Worm (Caenorhabditis elegans) whole organism, L1 larva: ENCODE results near the gene srj-53.
A peak's percentile ranks its signal among the peaks of the same experiment; 100 is the strongest.

Experiments
- C04F5.9 ChIP-seq: sonication (generic microtip); optimal IDR thresholded peaks from 2 replicates; lab custom pipeline; 2016; ENCODE audit warnings: missing genetic modification characterization, missing compliant biosample characterization
- C16A3.4 ChIP-seq: fragments of 150-350 bp; optimal IDR thresholded peaks from 2 replicates; lab custom pipeline; 2014; ENCODE audit warnings: missing biosample characterization, missing genetic modification characterization
- F16B12.6 ChIP-seq: fragments of 150-350 bp; optimal IDR thresholded peaks from 2 replicates; lab custom pipeline; 2014; ENCODE audit warnings: missing biosample characterization, missing genetic modification characterization
- alr-1 ChIP-seq: fragments of 200-800 bp; sonication (Bioruptor generic); optimal IDR thresholded peaks from 2 replicates; lab custom pipeline; 2018; ENCODE audit warnings: borderline replicate concordance, mild to moderate bottlenecking, missing genetic modification characterization, missing compliant biosample characterization
- ama-1 ChIP-seq: fragments of 150-350 bp; optimal IDR thresholded peaks from 2 replicates; lab custom pipeline; 2014
- blmp-1 ChIP-seq: fragments of 150-350 bp; optimal IDR thresholded peaks from 2 replicates; lab custom pipeline; 2014; ENCODE audit warnings: missing biosample characterization, missing genetic modification characterization
- ceh-88 ChIP-seq: fragments of 200-800 bp; sonication (Bioruptor generic); IDR thresholded peaks from 2 replicates; pipeline ENCODE4 v1.3.6; 2022; ENCODE audit warnings: missing genetic modification characterization, missing compliant biosample characterization
- dpl-1 ChIP-seq, 3 experiments: fragments of 150-350 bp in 2 of 3; sonication (generic microtip) in 1 of 3; optimal IDR thresholded peaks; 2 replicates each; lab custom pipeline; 2014 to 2017; ENCODE audit warnings: missing biosample characterization in 3 of 3, missing genetic modification characterization in 3 of 3, missing genetic modification reagents in 3 of 3
- efl-1 ChIP-seq, 4 experiments: fragments of 150-350 bp; optimal IDR thresholded peaks in 3 of 4; peaks in 1 of 4; 1 replicate in 1 of 4; 2 replicates in 3 of 4; lab custom pipeline; 2014; ENCODE audit warnings: missing biosample characterization in 2 of 4, missing genetic modification characterization in 2 of 4, missing genetic modification reagents in 2 of 4
- egl-27 ChIP-seq, 2 experiments: fragments of 150-350 bp in 1 of 2; sonication (generic microtip); optimal IDR thresholded peaks; 3 replicates each; lab custom pipeline; 2017 to 2018; ENCODE audit warnings: missing biosample characterization in 2 of 2, missing genetic modification characterization in 2 of 2, missing genetic modification reagents in 2 of 2
- elt-2 ChIP-seq: sonication (generic microtip); optimal IDR thresholded peaks from 2 replicates; lab custom pipeline; 2016; ENCODE audit warnings: missing genetic modification characterization, mild to moderate bottlenecking, inconsistent platforms, missing compliant biosample characterization, missing genetic modification reagents
- elt-3 ChIP-seq, 6 experiments: fragments of 150-350 bp in 1 of 6; sonication (generic microtip); optimal IDR thresholded peaks; 2 replicates each; lab custom pipeline; 2017 to 2018; ENCODE audit warnings: missing biosample characterization in 6 of 6, missing genetic modification characterization in 6 of 6, inconsistent platforms in 1 of 6
- ets-5 ChIP-seq: fragments of 200-800 bp; sonication (Bioruptor generic); IDR thresholded peaks from 2 replicates; pipeline ENCODE4 v1.3.6; 2022; ENCODE audit warnings: missing genetic modification characterization, missing compliant biosample characterization
- fkh-4 ChIP-seq: sonication (generic microtip); optimal IDR thresholded peaks from 2 replicates; lab custom pipeline; 2016; ENCODE audit warnings: missing compliant biosample characterization, missing genetic modification characterization, borderline replicate concordance
- fos-1 ChIP-seq: fragments of 150-350 bp; optimal IDR thresholded peaks from 2 replicates; lab custom pipeline; 2014; ENCODE audit warnings: missing biosample characterization, missing genetic modification characterization
- grh-1 ChIP-seq: fragments of 200-800 bp; sonication (Bioruptor generic); IDR thresholded peaks from 2 replicates; pipeline ENCODE4 v1.3.6; 2022; ENCODE audit warnings: missing genetic modification reagents, missing genetic modification characterization, missing compliant biosample characterization
- irx-1 ChIP-seq: sonication (generic microtip); optimal IDR thresholded peaks from 2 replicates; lab custom pipeline; 2016; ENCODE audit warnings: missing genetic modification characterization, missing compliant biosample characterization
- lin-14 ChIP-seq: fragments of 200-800 bp; sonication (Bioruptor generic); optimal IDR thresholded peaks from 2 replicates; lab custom pipeline; 2018; ENCODE audit warnings: mild to moderate bottlenecking, missing genetic modification characterization, moderate library complexity, missing compliant biosample characterization
- lin-15B ChIP-seq: fragments of 150-350 bp; sonication (generic microtip); optimal IDR thresholded peaks from 3 replicates; lab custom pipeline; 2014; ENCODE audit warnings: missing biosample characterization, missing genetic modification characterization
- lin-35 ChIP-seq, 2 experiments: fragments of 150-350 bp; optimal IDR thresholded peaks; 2 replicates each; lab custom pipeline; 2014; ENCODE audit warnings: missing biosample characterization in 2 of 2, missing genetic modification characterization in 2 of 2, missing genetic modification reagents in 2 of 2
- lir-3 ChIP-seq: sonication (generic microtip); optimal IDR thresholded peaks from 2 replicates; lab custom pipeline; 2016; ENCODE audit warnings: mild to moderate bottlenecking, missing genetic modification characterization, moderate library complexity, missing compliant biosample characterization; ENCODE audit not compliant: poor library complexity
- lsy-2 ChIP-seq, 2 experiments: fragments of 150-350 bp; optimal IDR thresholded peaks; 2 replicates each; lab custom pipeline; 2014; ENCODE audit warnings: missing biosample characterization in 2 of 2, missing genetic modification characterization in 2 of 2
- mdl-1 ChIP-seq, 2 experiments: fragments of 150-350 bp; optimal IDR thresholded peaks; 2 replicates each; lab custom pipeline; 2014 to 2017; ENCODE audit warnings: missing biosample characterization in 2 of 2, missing genetic modification characterization in 2 of 2, inconsistent platforms in 1 of 2
- mep-1 ChIP-seq: fragments of 150-350 bp; optimal IDR thresholded peaks from 2 replicates; lab custom pipeline; 2014; ENCODE audit warnings: missing biosample characterization, missing genetic modification characterization
- nhr-11 ChIP-seq: fragments of 150-350 bp; optimal IDR thresholded peaks from 2 replicates; lab custom pipeline; 2014; ENCODE audit warnings: missing biosample characterization, missing genetic modification characterization
- nhr-19 ChIP-seq: fragments of 200-800 bp; sonication (Bioruptor generic); conservative IDR thresholded peaks from 2 replicates; pipeline ENCODE4 v1.3.6; 2022; ENCODE audit warnings: missing genetic modification characterization, missing compliant biosample characterization
- nhr-20 ChIP-seq: sonication (generic microtip); optimal IDR thresholded peaks from 2 replicates; lab custom pipeline; 2016; ENCODE audit warnings: mild to moderate bottlenecking, missing genetic modification characterization, missing compliant biosample characterization
- nhr-47 ChIP-seq: sonication (generic microtip); optimal IDR thresholded peaks from 2 replicates; lab custom pipeline; 2016; ENCODE audit warnings: mild to moderate bottlenecking, missing genetic modification characterization, moderate library complexity, missing compliant biosample characterization
- nhr-71 ChIP-seq: sonication (generic microtip); optimal IDR thresholded peaks from 2 replicates; lab custom pipeline; 2016; ENCODE audit warnings: mild to moderate bottlenecking, missing genetic modification characterization, moderate library complexity, missing compliant biosample characterization
- nhr-76 ChIP-seq: sonication (generic microtip); optimal IDR thresholded peaks from 2 replicates; lab custom pipeline; 2017; ENCODE audit warnings: missing biosample characterization, missing genetic modification characterization
- nhr-85 ChIP-seq: sonication (generic microtip); peaks from one replicate; lab custom pipeline; 2016; ENCODE audit warnings: missing genetic modification characterization, inconsistent platforms, missing compliant biosample characterization
- nhr-90 ChIP-seq: sonication (generic microtip); optimal IDR thresholded peaks from 2 replicates; lab custom pipeline; 2016; ENCODE audit warnings: mild to moderate bottlenecking, missing genetic modification characterization, missing compliant biosample characterization; ENCODE audit not compliant: poor library complexity
- pag-3 ChIP-seq: sonication (generic microtip); optimal IDR thresholded peaks from 2 replicates; lab custom pipeline; 2017; ENCODE audit warnings: missing genetic modification characterization, mild to moderate bottlenecking, missing compliant biosample characterization, antibody characterized with exemption, borderline replicate concordance; ENCODE audit not compliant: insufficient read depth
- pax-3 ChIP-seq: fragments of 200-800 bp; sonication (Bioruptor generic); optimal IDR thresholded peaks from 2 replicates; lab custom pipeline; 2018; ENCODE audit warnings: mild to moderate bottlenecking, missing genetic modification characterization, moderate library complexity, missing compliant biosample characterization
- rnt-1 ChIP-seq: sonication (generic microtip); optimal IDR thresholded peaks from 2 replicates; lab custom pipeline; 2016; ENCODE audit warnings: mild to moderate bottlenecking, missing genetic modification characterization, moderate library complexity, missing compliant biosample characterization
- snu-23 ChIP-seq: sonication (generic microtip); optimal IDR thresholded peaks from 2 replicates; lab custom pipeline; 2016; ENCODE audit warnings: missing genetic modification characterization, missing compliant biosample characterization
- sox-4 ChIP-seq: sonication (generic microtip); optimal IDR thresholded peaks from 2 replicates; lab custom pipeline; 2016; ENCODE audit warnings: missing genetic modification characterization, missing compliant biosample characterization
- sptf-1 ChIP-seq: fragments of 150-350 bp; optimal IDR thresholded peaks from 2 replicates; lab custom pipeline; 2014; ENCODE audit warnings: missing biosample characterization, missing genetic modification characterization
- sup-37 ChIP-seq: fragments of 200-800 bp; sonication (Bioruptor generic); optimal IDR thresholded peaks from 2 replicates; lab custom pipeline; 2018; ENCODE audit warnings: mild to moderate bottlenecking, missing genetic modification characterization, missing compliant biosample characterization
- swsn-7 ChIP-seq: sonication (generic microtip); optimal IDR thresholded peaks from 2 replicates; lab custom pipeline; 2016; ENCODE audit warnings: missing genetic modification characterization, missing compliant biosample characterization
- tbx-2 ChIP-seq: sonication (generic microtip); optimal IDR thresholded peaks from 2 replicates; lab custom pipeline; 2016; ENCODE audit warnings: missing genetic modification characterization, missing compliant biosample characterization
- unc-130 ChIP-seq: fragments of 150-350 bp; optimal IDR thresholded peaks from 2 replicates; lab custom pipeline; 2017; ENCODE audit warnings: missing biosample characterization, missing genetic modification characterization, inconsistent platforms
- unc-62 ChIP-seq: fragments of 150-350 bp; optimal IDR thresholded peaks from 2 replicates; lab custom pipeline; 2014; ENCODE audit warnings: missing biosample characterization, missing genetic modification reagents, missing genetic modification characterization
- xbp-1 ChIP-seq: sonication (generic microtip); optimal IDR thresholded peaks from 2 replicates; lab custom pipeline; 2016; ENCODE audit warnings: missing genetic modification characterization, missing compliant biosample characterization
- ztf-11 ChIP-seq, 2 experiments: sonication (generic microtip); optimal IDR thresholded peaks; 2 replicates each; lab custom pipeline; 2016 to 2017; ENCODE audit warnings: missing genetic modification characterization in 2 of 2, missing biosample characterization in 1 of 2, missing compliant biosample characterization in 1 of 2
- ztf-4 ChIP-seq: fragments of 150-350 bp; optimal IDR thresholded peaks from 2 replicates; lab custom pipeline; 2014; ENCODE audit warnings: missing biosample characterization, missing genetic modification characterization

srj-53 gene

ce11 chrV:730216-730615 is 35.7 kb upstream of the srj-53 start (continued):
- TF ChIP-seq nhr-76 (tag; lab: Kevin White, UChicago) = no peak
- peak in 1 of 2 experiments; percentile 32 for TF ChIP-seq ztf-11 (tag; optimal IDR thresholded peaks at IDR 0.05; lab: Kevin White, UChicago)
- peak; percentile 88 for TF ChIP-seq nhr-71 (tag; lab: Kevin White, UChicago)
- no peak for TF ChIP-seq lin-15B (tag; lab: Kevin White, UChicago)
- peak; percentile 37 for TF ChIP-seq C04F5.9 (tag; lab: Kevin White, UChicago)
- peak; percentile 5 for TF ChIP-seq xbp-1 (tag; lab: Kevin White, UChicago)
- TF ChIP-seq unc-62 (GFP tag; lab: Kevin White, UChicago) = no peak
- no peak for TF ChIP-seq sox-4 (tag; lab: Kevin White, UChicago)
- TF ChIP-seq lsy-2 (tag; optimal IDR thresholded peaks at IDR 0.05; lab: Kevin White, UChicago) = peak; percentile 26 to 34
- TF ChIP-seq elt-2 (tag; lab: Kevin White, UChicago) = peak; percentile 90
- peak; percentile 56; the same call in 1 of the 2 replicates for TF ChIP-seq grh-1 (GFP tag; lab: Robert Waterston, UW)
- no peak for TF ChIP-seq ets-5 (GFP tag; lab: Robert Waterston, UW)
- TF ChIP-seq nhr-47 (tag; lab: Kevin White, UChicago) = peak; percentile 49
- TF ChIP-seq blmp-1 (tag; lab: Kevin White, UChicago) = peak; percentile 13
- peak; percentile 71 for TF ChIP-seq nhr-85 (tag; lab: Kevin White, UChicago)
- TF ChIP-seq fkh-4 (tag; lab: Kevin White, UChicago) = no peak

- TF ChIP-seq fkh-4 (tag; lab: Kevin White, UChicago) = no peak
- peak; percentile 76 for TF ChIP-seq ztf-4
- peak; percentile 30; the same call in 1 of the 2 replicates for TF ChIP-seq grh-1 (GFP tag; lab: Robert Waterston, UW)
- TF ChIP-seq nhr-20 (tag; lab: Kevin White, UChicago) = peak; percentile 84
- TF ChIP-seq fos-1 (tag; lab: Kevin White, UChicago) = no peak
- no peak for TF ChIP-seq unc-62 (GFP tag; lab: Kevin White, UChicago)
- peak in 1 of 2 experiments; percentile 76 for TF ChIP-seq lin-35 (GFP tag; optimal IDR thresholded peaks at IDR 0.05; lab: Kevin White, UChicago)
- peak in 2 of 6 experiments; percentile 13 to 83 for TF ChIP-seq elt-3 (tag; optimal IDR thresholded peaks at IDR 0.05; lab: Kevin White, UChicago)
- peak; percentile 38 to 62 for TF ChIP-seq lsy-2 (tag; optimal IDR thresholded peaks at IDR 0.05; lab: Kevin White, UChicago)
- TF ChIP-seq lir-3 (tag; lab: Kevin White, UChicago) = peak; percentile 81
- peak in 1 of 2 experiments; percentile 86 for TF ChIP-seq mdl-1 (tag; optimal IDR thresholded peaks at IDR 0.05; lab: Kevin White, UChicago)
- no peak for TF ChIP-seq pag-3 (tag; lab: Kevin White, UChicago)
- no peak for TF ChIP-seq F16B12.6 (tag; lab: Kevin White, UChicago)
- TF ChIP-seq rnt-1 (tag; lab: Kevin White, UChicago) = peak; percentile 80
- peak; percentile 93 for TF ChIP-seq nhr-19 (GFP tag; lab: Robert Waterston, UW)
- TF ChIP-seq tbx-2 (tag; lab: Kevin White, UChicago) = peak; percentile 71
- TF ChIP-seq elt-2 (tag; lab: Kevin White, UChicago) = peak; percentile 7
- TF ChIP-seq unc-130 (tag; lab: Kevin White, UChicago) = peak; percentile 68
- TF ChIP-seq nhr-47 (tag; lab: Kevin White, UChicago) = peak; percentile 57
- TF ChIP-seq lin-15B (tag; lab: Kevin White, UChicago) = no peak
- TF ChIP-seq C04F5.9 (tag; lab: Kevin White, UChicago) = peak; percentile 44
- TF ChIP-seq egl-27 (tag; optimal IDR thresholded peaks at IDR 0.05; lab: Kevin White, UChicago) = no peak
- peak; percentile 39 for TF ChIP-seq swsn-7
- peak; percentile 79 for TF ChIP-seq ama-1 (lab: Kevin White, UChicago)
- TF ChIP-seq ceh-88 = peak; percentile 40; the same call in 1 of the 2 replicates
- TF ChIP-seq sup-37 (GFP tag; lab: Kevin White, UChicago) = peak; percentile 40
- TF ChIP-seq nhr-11 (tag; lab: Kevin White, UChicago) = no peak
- TF ChIP-seq dpl-1 (GFP tag; optimal IDR thresholded peaks at IDR 0.05; lab: Kevin White, UChicago) = peak in 2 of 3 experiments; percentile 8 to 34
- TF ChIP-seq C16A3.4 (tag; lab: Kevin White, UChicago) = peak; percentile 57
- TF ChIP-seq nhr-90 (tag; lab: Kevin White, UChicago) = peak; percentile 62
- no peak for TF ChIP-seq pax-3 (tag; lab: Kevin White, UChicago)
- peak; percentile 47 for TF ChIP-seq mep-1 (tag; lab: Kevin White, UChicago)
- TF ChIP-seq alr-1 = no peak
- TF ChIP-seq lin-14 = peak; percentile 91
- no peak for TF ChIP-seq sptf-1 (tag; lab: Kevin White, UChicago)
- TF ChIP-seq nhr-85 (tag; lab: Kevin White, UChicago) = peak; percentile 75
- TF ChIP-seq irx-1 (tag; lab: Kevin White, UChicago) = peak; percentile 28
- TF ChIP-seq nhr-71 (tag; lab: Kevin White, UChicago) = peak; percentile 96
- TF ChIP-seq efl-1 (optimal IDR thresholded peaks at IDR 0.05; lab: Kevin White, UChicago) = peak in 1 of 2 experiments; percentile 14
- no peak for TF ChIP-seq efl-1 (GFP tag; optimal IDR thresholded peaks at IDR 0.05 in 1 of 2; lab: Kevin White, UChicago)
- peak; percentile 82 for TF ChIP-seq snu-23 (GFP tag; lab: Kevin White, UChicago)
Measured at ce11 chrV:728822-729493, 34.4 kb upstream of the srj-53 start.
